Worm (Caenorhabditis elegans) whole organism, L2 larva: Measurements from ENCODE around the gene T16D1.1.

Experiments
- C34F6.9 ChIP-seq: fragments of 150-350 bp; optimal IDR thresholded peaks from 2 replicates; lab custom pipeline; 2014; ENCODE audit warnings: missing biosample characterization, missing genetic modification characterization
- F13H6.1 ChIP-seq: sonication (generic microtip); optimal IDR thresholded peaks from 2 replicates; lab custom pipeline; 2016; ENCODE audit warnings: missing genetic modification characterization, missing compliant biosample characterization
- R02D3.7 ChIP-seq: fragments of 150-350 bp; optimal IDR thresholded peaks from 2 replicates; lab custom pipeline; 2014; ENCODE audit warnings: missing biosample characterization, missing genetic modification characterization
- aly-2 ChIP-seq: fragments of 150-350 bp; optimal IDR thresholded peaks from 2 replicates; lab custom pipeline; 2014; ENCODE audit warnings: missing biosample characterization, missing genetic modification characterization
- ama-1 ChIP-seq: fragments of 150-350 bp; optimal IDR thresholded peaks from 2 replicates; lab custom pipeline; 2018; ENCODE audit warnings: inconsistent platforms
- blmp-1 ChIP-seq: sonication (generic microtip); optimal IDR thresholded peaks from 2 replicates; lab custom pipeline; 2017; ENCODE audit warnings: missing genetic modification characterization, mild to moderate bottlenecking, missing compliant biosample characterization, antibody characterized with exemption, moderate library complexity; ENCODE audit not compliant: insufficient read depth
- ceh-16 ChIP-seq: fragments of 150-350 bp; optimal IDR thresholded peaks from 2 replicates; lab custom pipeline; 2014; ENCODE audit warnings: missing biosample characterization, missing genetic modification characterization
- ceh-82 ChIP-seq: fragments of 150-350 bp; optimal IDR thresholded peaks from 2 replicates; lab custom pipeline; 2014; ENCODE audit warnings: missing biosample characterization, missing genetic modification characterization
- crh-2 ChIP-seq: sonication (generic microtip); optimal IDR thresholded peaks from 2 replicates; lab custom pipeline; 2017; ENCODE audit warnings: missing biosample characterization, missing genetic modification characterization
- dmd-4 ChIP-seq: sonication (generic microtip); optimal IDR thresholded peaks from 2 replicates; lab custom pipeline; 2017; ENCODE audit warnings: missing biosample characterization, missing genetic modification characterization
- egl-27 ChIP-seq: sonication (generic microtip); optimal IDR thresholded peaks from 3 replicates; lab custom pipeline; 2017; ENCODE audit warnings: missing biosample characterization, missing genetic modification reagents, missing genetic modification characterization
- elt-1 ChIP-seq: fragments of 150-350 bp; optimal IDR thresholded peaks from 2 replicates; lab custom pipeline; 2014; ENCODE audit warnings: missing biosample characterization, missing genetic modification characterization
- fos-1 ChIP-seq: fragments of 150-350 bp; optimal IDR thresholded peaks from 2 replicates; lab custom pipeline; 2014; ENCODE audit warnings: missing biosample characterization, missing genetic modification characterization
- gmeb-1 ChIP-seq: fragments of 150-350 bp; optimal IDR thresholded peaks from 2 replicates; lab custom pipeline; 2014; ENCODE audit warnings: missing biosample characterization, missing genetic modification characterization
- lin-11 ChIP-seq: fragments of 150-350 bp; sonication (generic microtip); optimal IDR thresholded peaks from 2 replicates; lab custom pipeline; 2014; ENCODE audit warnings: missing biosample characterization, missing genetic modification characterization, inconsistent platforms, mixed read lengths
- lin-13 ChIP-seq: fragments of 150-350 bp; optimal IDR thresholded peaks from 2 replicates; lab custom pipeline; 2014; ENCODE audit warnings: missing biosample characterization, missing genetic modification reagents, missing genetic modification characterization
- lin-39 ChIP-seq: fragments of 150-350 bp; optimal IDR thresholded peaks from 2 replicates; lab custom pipeline; 2014; ENCODE audit warnings: missing biosample characterization, missing genetic modification reagents, missing genetic modification characterization
- lsy-2 ChIP-seq, 2 experiments: fragments of 150-350 bp in 1 of 2; sonication (generic microtip) in 1 of 2; optimal IDR thresholded peaks; 2 replicates each; lab custom pipeline; 2014 to 2017; ENCODE audit warnings: missing biosample characterization in 2 of 2, missing genetic modification characterization in 2 of 2
- mab-5 ChIP-seq: fragments of 150-350 bp; optimal IDR thresholded peaks from 2 replicates; lab custom pipeline; 2014; ENCODE audit warnings: missing biosample characterization, missing genetic modification characterization
- mbf-1 ChIP-seq: sonication (generic microtip); optimal IDR thresholded peaks from 2 replicates; lab custom pipeline; 2017; ENCODE audit warnings: missing biosample characterization, missing genetic modification characterization
- mdl-1 ChIP-seq, 2 experiments: fragments of 150-350 bp in 1 of 2; sonication (generic microtip) in 1 of 2; optimal IDR thresholded peaks; 2 replicates each; lab custom pipeline; 2017; ENCODE audit warnings: missing biosample characterization in 2 of 2, missing genetic modification characterization in 2 of 2
- nhr-10 ChIP-seq: sonication (generic microtip); optimal IDR thresholded peaks from 2 replicates; lab custom pipeline; 2017; ENCODE audit warnings: missing biosample characterization, missing genetic modification characterization
- nhr-12 ChIP-seq: fragments of 150-350 bp; optimal IDR thresholded peaks from 2 replicates; lab custom pipeline; 2014; ENCODE audit warnings: missing biosample characterization, missing genetic modification characterization
- nhr-21 ChIP-seq: fragments of 150-350 bp; optimal IDR thresholded peaks from 2 replicates; lab custom pipeline; 2014; ENCODE audit warnings: missing biosample characterization, missing genetic modification characterization
- nhr-237 ChIP-seq: fragments of 150-350 bp; optimal IDR thresholded peaks from 2 replicates; lab custom pipeline; 2014; ENCODE audit warnings: missing biosample characterization, missing genetic modification characterization
- nhr-25 ChIP-seq: fragments of 150-350 bp; sonication (generic microtip); optimal IDR thresholded peaks from 3 replicates; lab custom pipeline; 2014; ENCODE audit warnings: missing biosample characterization, missing genetic modification characterization
- nhr-6 ChIP-seq: fragments of 150-350 bp; optimal IDR thresholded peaks from 2 replicates; lab custom pipeline; 2014; ENCODE audit warnings: missing biosample characterization, missing genetic modification characterization
- sem-4 ChIP-seq: fragments of 150-350 bp; optimal IDR thresholded peaks from 2 replicates; lab custom pipeline; 2014; ENCODE audit warnings: missing biosample characterization, missing genetic modification reagents, missing genetic modification characterization
- skn-1 ChIP-seq: sonication (generic microtip); optimal IDR thresholded peaks from 2 replicates; lab custom pipeline; 2017; ENCODE audit warnings: missing biosample characterization, missing genetic modification characterization
- sma-3 ChIP-seq: sonication (generic microtip); optimal IDR thresholded peaks from 2 replicates; lab custom pipeline; 2016; ENCODE audit warnings: missing genetic modification reagents, missing genetic modification characterization, missing compliant biosample characterization
- sma-9 ChIP-seq, 2 experiments: fragments of 150-350 bp in 1 of 2; sonication (generic microtip) in 1 of 2; optimal IDR thresholded peaks; 2 replicates each; lab custom pipeline; 2014 to 2016; ENCODE audit warnings: missing genetic modification characterization in 2 of 2, mild to moderate bottlenecking in 1 of 2, missing biosample characterization in 1 of 2, missing compliant biosample characterization in 1 of 2, missing genetic modification reagents in 1 of 2, moderate library complexity in 1 of 2
- snpc-4 ChIP-seq: fragments of 150-350 bp; optimal IDR thresholded peaks from 2 replicates; lab custom pipeline; 2014; ENCODE audit warnings: missing biosample characterization, missing genetic modification characterization
- unc-55 ChIP-seq: fragments of 150-350 bp; sonication (generic microtip); optimal IDR thresholded peaks from 3 replicates; lab custom pipeline; 2014; ENCODE audit warnings: missing biosample characterization, missing genetic modification reagents, missing genetic modification characterization
- unc-62 ChIP-seq: fragments of 150-350 bp; optimal IDR thresholded peaks from 2 replicates; lab custom pipeline; 2014; ENCODE audit warnings: missing biosample characterization, missing genetic modification reagents, missing genetic modification characterization
- zag-1 ChIP-seq: fragments of 150-350 bp; optimal IDR thresholded peaks from 2 replicates; lab custom pipeline; 2014; ENCODE audit warnings: missing biosample characterization, missing genetic modification characterization
- ztf-1 ChIP-seq: fragments of 200-800 bp; sonication (Bioruptor generic); conservative IDR thresholded peaks from 2 replicates; pipeline ENCODE4 v1.3.6; 2022; ENCODE audit warnings: missing genetic modification characterization, missing compliant biosample characterization
- ztf-11 ChIP-seq: sonication (generic microtip); optimal IDR thresholded peaks from 2 replicates; lab custom pipeline; 2017; ENCODE audit warnings: missing biosample characterization, missing genetic modification characterization
- ztf-4 ChIP-seq: fragments of 150-350 bp; optimal IDR thresholded peaks from 2 replicates; lab custom pipeline; 2014; ENCODE audit warnings: missing biosample characterization, missing genetic modification characterization

T16D1.1 gene

DNA sequence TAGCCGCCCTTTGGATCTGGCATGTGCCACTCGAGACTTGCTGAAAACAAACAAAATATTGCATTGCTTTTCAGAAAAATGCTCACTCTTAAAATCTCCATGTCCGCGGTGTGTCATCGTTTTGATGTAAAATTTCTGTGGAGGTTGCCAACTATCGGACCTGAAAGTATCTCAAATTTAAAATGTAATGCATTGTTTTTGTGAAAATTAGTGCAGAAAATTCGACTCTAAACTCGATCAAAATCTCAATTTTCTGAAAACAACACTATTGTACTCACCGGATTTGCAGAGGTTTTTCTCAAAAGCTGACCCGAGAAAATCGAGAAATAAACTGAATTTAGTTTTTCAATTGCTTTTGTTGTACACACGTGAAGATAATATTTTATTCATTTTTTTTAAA, at the start of gene T16D1.1:
T16D1.1 (minus strand) TSS at position 101 of the 400 bp plus-strand sequence.
- no peak for TF ChIP-seq ztf-1 (GFP tag; lab: Robert Waterston, UW)
- no peak for TF ChIP-seq ama-1 (lab: Kevin White, UChicago)
- TF ChIP-seq ceh-82 (tag; lab: Kevin White, UChicago) = no peak
- no peak for TF ChIP-seq elt-1 (tag; lab: Kevin White, UChicago)
- TF ChIP-seq R02D3.7 (tag; lab: Kevin White, UChicago) = no peak
- TF ChIP-seq snpc-4 = no peak
- TF ChIP-seq skn-1 (tag; lab: Kevin White, UChicago) = no peak
- no peak for TF ChIP-seq dmd-4 (tag; lab: Kevin White, UChicago)
- TF ChIP-seq nhr-12 = no peak
- TF ChIP-seq nhr-6 (tag; lab: Kevin White, UChicago) = no peak
- TF ChIP-seq, all 48 proteins: peak for 0

DNA sequence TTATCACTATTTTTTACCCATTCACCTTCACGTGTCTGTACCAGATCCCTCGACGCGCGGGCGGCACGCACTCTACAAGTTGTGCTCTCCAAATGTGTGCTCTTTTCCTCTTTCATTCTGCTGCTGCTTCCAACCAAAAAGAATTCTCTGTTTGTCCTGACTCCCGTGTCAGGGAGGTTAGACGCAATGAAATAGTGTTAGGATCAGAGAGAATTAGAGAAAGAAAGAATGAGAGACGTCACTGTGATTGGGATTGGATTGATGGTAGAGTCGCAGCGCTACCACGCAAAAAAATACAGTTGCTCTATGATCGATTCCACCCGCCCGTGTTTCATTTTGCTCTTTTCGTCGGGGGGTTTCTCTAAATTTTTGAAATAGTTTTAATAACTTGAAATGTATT, 49.6 kb upstream of the T16D1.1 start:
- TF ChIP-seq F13H6.1 (tag; lab: Kevin White, UChicago) (peak; percentile 38), snpc-4 (no peak), lin-11 (tag; lab: Kevin White, UChicago) (no peak)

DNA sequence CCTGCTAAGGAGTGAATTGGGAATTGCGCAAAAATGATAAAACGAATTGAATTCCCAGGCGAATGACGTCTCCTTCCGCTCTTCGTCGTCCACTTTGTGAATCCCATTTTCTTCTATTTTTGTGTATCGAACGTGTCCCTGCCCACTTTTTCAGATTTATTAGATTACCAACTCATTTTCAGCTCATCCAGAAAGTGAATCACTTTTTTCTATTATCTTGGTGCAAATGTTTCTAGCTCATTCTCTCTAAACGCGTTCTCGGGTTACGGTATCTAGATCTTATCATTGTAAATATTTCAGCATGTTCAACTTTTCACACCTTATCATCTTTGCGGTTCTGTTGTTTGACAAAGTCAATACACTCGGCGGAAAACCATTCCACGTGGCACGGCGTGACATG, 47.7 kb upstream of the T16D1.1 start, which contains the start of gene ZK622.5:
ZK622.5 (plus strand) TSS at position 301 of the 400 bp plus-strand sequence.
- no peak for TF ChIP-seq ceh-82 (tag; lab: Kevin White, UChicago)
- no peak for TF ChIP-seq lin-11 (tag; lab: Kevin White, UChicago)
- no peak for TF ChIP-seq R02D3.7 (tag; lab: Kevin White, UChicago)
- TF ChIP-seq snpc-4 = no peak
- no peak for TF ChIP-seq unc-55 (GFP tag; lab: Kevin White, UChicago)
- TF ChIP-seq C34F6.9 (tag; lab: Kevin White, UChicago) = no peak
- no peak for TF ChIP-seq nhr-237 (tag; lab: Kevin White, UChicago)
- TF ChIP-seq sem-4 (tag; lab: Kevin White, UChicago) = no peak
- TF ChIP-seq sma-9 (GFP tag; optimal IDR thresholded peaks at IDR 0.05; lab: Kevin White, UChicago) = no peak
- no peak for TF ChIP-seq sma-9 (tag; optimal IDR thresholded peaks at IDR 0.05; lab: Kevin White, UChicago)
- no peak for TF ChIP-seq fos-1 (tag; lab: Kevin White, UChicago)
- TF ChIP-seq ztf-11 (tag; lab: Kevin White, UChicago) = no peak
- TF ChIP-seq nhr-6 (tag; lab: Kevin White, UChicago) = no peak
- no peak for TF ChIP-seq aly-2 (tag; lab: Kevin White, UChicago)
- TF ChIP-seq blmp-1 (tag; lab: Kevin White, UChicago) = no peak
- no peak for TF ChIP-seq lin-13 (GFP tag; lab: Kevin White, UChicago)
- TF ChIP-seq, all 48 proteins: peak for 0

DNA sequence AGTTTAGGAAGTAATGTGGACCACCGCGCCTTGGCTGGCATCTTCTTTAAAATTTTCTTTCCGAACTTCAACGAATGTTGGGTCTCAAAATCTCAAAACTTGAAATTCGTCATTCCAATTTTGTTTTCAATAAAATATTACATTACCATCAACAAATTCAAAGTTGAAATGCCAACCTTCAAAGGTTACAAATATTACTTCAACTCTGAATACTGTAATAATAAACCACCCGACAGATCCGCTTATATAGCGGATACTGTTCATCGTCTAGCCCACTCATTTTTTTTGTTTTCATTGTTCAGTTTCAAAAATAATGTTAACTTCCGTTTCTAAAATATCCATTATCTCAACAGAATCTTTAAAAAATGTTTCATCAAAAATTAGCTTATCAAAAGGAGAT, 43.6 kb upstream of the T16D1.1 start, which contains the start of gene gur-5:
gur-5 (plus strand) TSS at position 301 of the 400 bp plus-strand sequence.
- TF ChIP-seq sem-4 (tag; lab: Kevin White, UChicago) = no peak
- no peak for TF ChIP-seq mab-5

DNA sequence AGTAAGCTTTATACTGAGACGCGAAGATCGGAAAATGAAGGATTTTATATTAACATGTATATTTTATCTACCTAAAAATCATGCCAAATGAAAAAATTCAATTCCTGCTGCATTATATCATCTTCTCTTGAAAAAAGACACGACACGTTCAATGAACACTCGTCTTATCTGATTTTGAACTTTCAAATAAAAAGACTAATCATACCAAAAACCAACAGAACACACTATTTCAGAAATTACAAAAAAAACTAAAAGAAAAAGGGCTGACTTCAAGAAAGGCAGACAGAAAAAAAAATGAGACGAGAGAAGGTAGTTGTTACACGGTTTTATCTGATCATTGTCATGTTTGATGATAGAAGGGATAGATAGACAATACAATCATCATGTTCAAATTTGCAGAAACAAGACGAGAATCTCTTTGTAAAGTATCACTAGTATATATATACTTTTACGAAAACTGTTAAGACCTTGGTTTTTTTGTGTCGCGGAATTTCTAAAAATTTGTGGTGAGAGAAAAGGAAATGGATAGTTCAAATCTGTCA, 41.4 kb upstream of the T16D1.1 start:
- no peak for TF ChIP-seq ztf-11 (tag; lab: Kevin White, UChicago)
- no peak for TF ChIP-seq snpc-4
- TF ChIP-seq nhr-25 = peak; percentile 41
- no peak for TF ChIP-seq mab-5
- TF ChIP-seq egl-27 (tag; lab: Kevin White, UChicago) = no peak
- no peak for TF ChIP-seq sma-3 (GFP tag; lab: Kevin White, UChicago)
- no peak for TF ChIP-seq unc-55 (GFP tag; lab: Kevin White, UChicago)

DNA sequence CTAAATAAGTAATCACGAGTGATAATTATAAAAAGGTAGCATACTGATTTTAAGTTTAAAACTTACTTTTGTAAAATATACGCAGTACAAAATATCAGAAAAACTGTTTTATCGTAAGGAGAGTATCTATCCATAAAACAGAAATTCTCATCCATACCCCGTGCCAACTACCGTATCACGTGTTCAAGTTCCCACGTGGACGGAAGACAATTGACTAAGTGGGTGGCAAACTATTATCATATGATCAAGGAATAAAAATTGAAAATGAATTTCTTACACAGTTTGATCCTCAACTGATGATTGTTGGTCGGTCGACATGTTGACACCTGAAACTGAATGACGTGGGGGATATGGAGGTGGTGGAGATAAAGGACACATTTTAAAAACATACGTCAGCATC, 40.7 kb upstream of the T16D1.1 start, which contains the start of gene pmt-1:
pmt-1 (minus strand) TSS at position 332 of the 400 bp plus-strand sequence.
- TF ChIP-seq nhr-21 (tag; lab: Kevin White, UChicago) = peak; percentile 64
- no peak for TF ChIP-seq nhr-12
- peak in 1 of 2 experiments; percentile 33 for TF ChIP-seq mdl-1 (tag; optimal IDR thresholded peaks at IDR 0.05; lab: Kevin White, UChicago)
- no peak for TF ChIP-seq lsy-2 (tag; optimal IDR thresholded peaks at IDR 0.05; lab: Kevin White, UChicago)
- TF ChIP-seq ceh-16 (tag; lab: Kevin White, UChicago) = no peak
- TF ChIP-seq nhr-10 = no peak
- no peak for TF ChIP-seq fos-1 (tag; lab: Kevin White, UChicago)
- TF ChIP-seq crh-2 (tag; lab: Kevin White, UChicago) = peak; percentile 64
- TF ChIP-seq gmeb-1 (tag; lab: Kevin White, UChicago) = peak; percentile 43
- TF ChIP-seq unc-62 (GFP tag; lab: Kevin White, UChicago) = no peak
- no peak for TF ChIP-seq ztf-1 (GFP tag; lab: Robert Waterston, UW)
- no peak for TF ChIP-seq dmd-4 (tag; lab: Kevin White, UChicago)
- TF ChIP-seq nhr-25 = no peak
- TF ChIP-seq lin-39 (tag; lab: Kevin White, UChicago) = no peak
- TF ChIP-seq sma-9 (GFP tag; optimal IDR thresholded peaks at IDR 0.05; lab: Kevin White, UChicago) = peak; percentile 78
- TF ChIP-seq sma-9 (tag; optimal IDR thresholded peaks at IDR 0.05; lab: Kevin White, UChicago) = no peak
- no peak for TF ChIP-seq R02D3.7 (tag; lab: Kevin White, UChicago)
- TF ChIP-seq ztf-4 (tag; lab: Kevin White, UChicago) = no peak
- no peak for TF ChIP-seq zag-1 (tag; lab: Kevin White, UChicago)
- no peak for TF ChIP-seq unc-55 (GFP tag; lab: Kevin White, UChicago)
- no peak for TF ChIP-seq elt-1 (tag; lab: Kevin White, UChicago)
- no peak for TF ChIP-seq mbf-1 (tag; lab: Kevin White, UChicago)
- no peak for TF ChIP-seq skn-1 (tag; lab: Kevin White, UChicago)
- no peak for TF ChIP-seq ama-1 (lab: Kevin White, UChicago)
